Worm (Caenorhabditis elegans) whole organism, young adult: ENCODE results near the gene Y39B6A.30.

Experiments
- B0035.1 ChIP-seq: sonication (generic microtip); optimal IDR thresholded peaks from 2 replicates; lab custom pipeline; 2016; ENCODE audit warnings: missing genetic modification characterization, mild to moderate bottlenecking, missing compliant biosample characterization, missing genotype, missing genetic modification reagents
- D2030.7 ChIP-seq: fragments of 200-800 bp; sonication (Bioruptor generic); IDR thresholded peaks from 2 replicates; pipeline ENCODE4 v1.3.6; 2022; ENCODE audit warnings: missing genetic modification reagents, missing genetic modification characterization, missing compliant biosample characterization
- F22D6.2 ChIP-seq: sonication (generic microtip); optimal IDR thresholded peaks from 2 replicates; lab custom pipeline; 2016; ENCODE audit warnings: mild to moderate bottlenecking, missing genetic modification characterization, missing compliant biosample characterization
- F33H1.4 ChIP-seq: fragments of 200-800 bp; sonication (Bioruptor generic); IDR thresholded peaks from 2 replicates; pipeline ENCODE4 v1.3.6; 2022; ENCODE audit warnings: missing genetic modification reagents, missing genetic modification characterization, missing compliant biosample characterization
- F55B11.4 ChIP-seq: sonication (generic microtip); optimal IDR thresholded peaks from 2 replicates; lab custom pipeline; 2016; ENCODE audit warnings: missing compliant biosample characterization, missing genetic modification characterization, borderline replicate concordance; ENCODE audit not compliant: insufficient read depth
- F57C9.4 ChIP-seq: sonication (generic microtip); optimal IDR thresholded peaks from 2 replicates; lab custom pipeline; 2017; ENCODE audit warnings: mild to moderate bottlenecking, missing genetic modification characterization, missing compliant biosample characterization
- T07F8.4 ChIP-seq: sonication (generic microtip); optimal IDR thresholded peaks from 2 replicates; lab custom pipeline; 2016; ENCODE audit warnings: mild to moderate bottlenecking, missing genetic modification characterization, moderate library complexity, missing compliant biosample characterization
- Y67H2A.10 ChIP-seq: fragments of 200-800 bp; sonication (Bioruptor generic); conservative IDR thresholded peaks from 2 replicates; pipeline ENCODE4 v1.3.6; 2022; ENCODE audit warnings: missing genetic modification reagents, missing genetic modification characterization, missing compliant biosample characterization
- Y95B8A.8 ChIP-seq: fragments of 200-800 bp; sonication (Bioruptor generic); IDR thresholded peaks from 2 replicates; pipeline ENCODE4 v1.3.6; 2022; ENCODE audit warnings: missing genetic modification reagents, missing genetic modification characterization, missing compliant biosample characterization
- ZK185.1 ChIP-seq: sonication (generic microtip); optimal IDR thresholded peaks from 2 replicates; lab custom pipeline; 2016; ENCODE audit warnings: mild to moderate bottlenecking, missing genetic modification characterization, missing compliant biosample characterization; ENCODE audit not compliant: poor library complexity, severe bottlenecking
- atf-7 ChIP-seq: sonication (generic microtip); optimal IDR thresholded peaks from 2 replicates; lab custom pipeline; 2017; ENCODE audit warnings: mild to moderate bottlenecking, missing genetic modification characterization, missing compliant biosample characterization
- ceh-100 ChIP-seq: fragments of 200-800 bp; sonication (Bioruptor generic); IDR thresholded peaks from 2 replicates; pipeline ENCODE4 v1.3.6; 2022; ENCODE audit warnings: missing genetic modification reagents, missing genetic modification characterization, missing compliant biosample characterization
- ceh-40 ChIP-seq: fragments of 200-800 bp; sonication (Bioruptor generic); IDR thresholded peaks from 2 replicates; pipeline ENCODE4 v1.3.6; 2022; ENCODE audit warnings: missing genetic modification characterization, missing compliant biosample characterization
- ceh-58 ChIP-seq: fragments of 200-800 bp; sonication (Bioruptor generic); IDR thresholded peaks from 2 replicates; pipeline ENCODE4 v1.3.6; 2022; ENCODE audit warnings: missing genetic modification characterization, missing compliant biosample characterization
- chd-7 ChIP-seq: sonication (generic microtip); optimal IDR thresholded peaks from 2 replicates; lab custom pipeline; 2016; ENCODE audit warnings: mild to moderate bottlenecking, missing genetic modification characterization, moderate library complexity, missing compliant biosample characterization
- dox-1 ChIP-seq: fragments of 200-800 bp; sonication (Bioruptor generic); IDR thresholded peaks from 2 replicates; pipeline ENCODE4 v1.3.6; 2022; ENCODE audit warnings: missing genetic modification reagents, missing genetic modification characterization, missing compliant biosample characterization
- dpl-1 ChIP-seq: fragments of 150-350 bp; optimal IDR thresholded peaks from 2 replicates; lab custom pipeline; 2014; ENCODE audit warnings: missing biosample characterization, missing genetic modification reagents, missing genetic modification characterization
- efl-1 ChIP-seq: fragments of 150-350 bp; optimal IDR thresholded peaks from 2 replicates; lab custom pipeline; 2014; ENCODE audit warnings: missing biosample characterization, missing genetic modification reagents, missing genetic modification characterization
- egl-44 ChIP-seq: fragments of 200-800 bp; sonication (Bioruptor generic); IDR thresholded peaks from 2 replicates; pipeline ENCODE4 v1.3.6; 2022; ENCODE audit warnings: missing genetic modification reagents, missing genetic modification characterization, missing compliant biosample characterization
- ets-4 ChIP-seq: fragments of 200-800 bp; sonication (Bioruptor generic); optimal IDR thresholded peaks from 2 replicates; lab custom pipeline; 2018; ENCODE audit warnings: mild to moderate bottlenecking, missing genetic modification characterization, missing compliant biosample characterization
- him-1 ChIP-seq: sonication (generic microtip); optimal IDR thresholded peaks from 2 replicates; lab custom pipeline; 2016; ENCODE audit warnings: missing genotype, missing genetic modification reagents, missing genetic modification characterization, missing compliant biosample characterization
- hmg-1.2 ChIP-seq: fragments of 200-800 bp; sonication (Bioruptor generic); IDR thresholded peaks from 2 replicates; pipeline ENCODE4 v1.3.6; 2022; ENCODE audit warnings: missing genetic modification reagents, missing genetic modification characterization, missing compliant biosample characterization
- hrde-1 ChIP-seq: sonication (generic microtip); optimal IDR thresholded peaks from 2 replicates; lab custom pipeline; 2016; ENCODE audit warnings: missing genetic modification characterization, mild to moderate bottlenecking, missing compliant biosample characterization, moderate library complexity, missing genotype, missing genetic modification reagents, borderline replicate concordance
- lin-35 ChIP-seq, 3 experiments: fragments of 150-350 bp in 2 of 3; sonication (generic microtip) in 1 of 3; optimal IDR thresholded peaks; 2 replicates each; lab custom pipeline; 2014 to 2018; ENCODE audit warnings: missing biosample characterization in 3 of 3, missing genetic modification characterization in 3 of 3, missing genetic modification reagents in 3 of 3
- lsl-1 ChIP-seq: fragments of 200-800 bp; sonication (Bioruptor generic); optimal IDR thresholded peaks from 2 replicates; lab custom pipeline; 2018; ENCODE audit warnings: mild to moderate bottlenecking, missing genetic modification characterization, moderate library complexity, missing compliant biosample characterization
- madf-10 ChIP-seq: sonication (generic microtip); optimal IDR thresholded peaks from 2 replicates; lab custom pipeline; 2016; ENCODE audit warnings: mild to moderate bottlenecking, missing genetic modification characterization, missing compliant biosample characterization
- nfya-1 ChIP-seq: sonication (generic microtip); optimal IDR thresholded peaks from 2 replicates; lab custom pipeline; 2017; ENCODE audit warnings: antibody characterized with exemption, missing compliant biosample characterization, missing genetic modification characterization, borderline replicate concordance; ENCODE audit not compliant: insufficient read depth
- nfya-2 ChIP-seq: fragments of 200-800 bp; sonication (Bioruptor generic); IDR thresholded peaks from 2 replicates; pipeline ENCODE4 v1.3.6; 2022; ENCODE audit warnings: missing genetic modification reagents, missing genetic modification characterization, missing compliant biosample characterization
- rec-8 ChIP-seq, 2 experiments: sonication (generic microtip); optimal IDR thresholded peaks; 2 replicates each; lab custom pipeline; 2016; ENCODE audit warnings: mild to moderate bottlenecking in 2 of 2, missing genetic modification characterization in 2 of 2, missing genetic modification reagents in 2 of 2, missing genotype in 2 of 2, missing biosample characterization in 1 of 2, missing compliant biosample characterization in 1 of 2, moderate library complexity in 1 of 2
- rpc-1 ChIP-seq, 2 experiments: fragments of 150-350 bp in 1 of 2; sonication (generic microtip) in 1 of 2; optimal IDR thresholded peaks; 2 replicates each; lab custom pipeline; 2014 to 2018; ENCODE audit warnings: missing biosample characterization in 1 of 2, missing genetic modification characterization in 1 of 2, missing genetic modification reagents in 1 of 2, missing genotype in 1 of 2
- sdz-38 ChIP-seq: sonication (generic microtip); optimal IDR thresholded peaks from 2 replicates; lab custom pipeline; 2016; ENCODE audit warnings: missing genotype, missing genetic modification characterization, missing compliant biosample characterization
- sea-2 ChIP-seq: fragments of 200-800 bp; sonication (Bioruptor generic); IDR thresholded peaks from 2 replicates; pipeline ENCODE4 v1.3.6; 2022; ENCODE audit warnings: missing genetic modification characterization, missing compliant biosample characterization
- snpc-1.1 ChIP-seq: sonication (generic microtip); optimal IDR thresholded peaks from 2 replicates; lab custom pipeline; 2017; ENCODE audit warnings: missing genetic modification characterization, mild to moderate bottlenecking, missing compliant biosample characterization, antibody characterized with exemption, moderate library complexity, missing genotype, missing genetic modification reagents; ENCODE audit not compliant: insufficient read depth
- snpc-1.3 ChIP-seq: sonication (generic microtip); optimal IDR thresholded peaks from 2 replicates; lab custom pipeline; 2017; ENCODE audit warnings: missing genetic modification characterization, mild to moderate bottlenecking, missing compliant biosample characterization, antibody characterized with exemption, moderate library complexity, missing genotype, missing genetic modification reagents; ENCODE audit not compliant: insufficient read depth
- snpc-3.4 ChIP-seq: sonication (generic microtip); optimal IDR thresholded peaks from 2 replicates; lab custom pipeline; 2017; ENCODE audit warnings: missing genetic modification characterization, mild to moderate bottlenecking, missing compliant biosample characterization, antibody characterized with exemption, moderate library complexity, missing genotype, missing genetic modification reagents
- snpc-4 ChIP-seq, 5 experiments: fragments of 150-350 bp in 1 of 5; sonication (generic microtip) in 4 of 5; optimal IDR thresholded peaks; 2 replicates each; lab custom pipeline; 2014 to 2018; ENCODE audit warnings: missing genetic modification characterization in 5 of 5, missing biosample characterization in 3 of 5, antibody characterized with exemption in 2 of 5, mild to moderate bottlenecking in 2 of 5, missing compliant biosample characterization in 2 of 5, missing genotype in 2 of 5, moderate library complexity in 2 of 5, missing genetic modification reagents in 1 of 5
- somi-1 ChIP-seq: fragments of 200-800 bp; sonication (Bioruptor generic); optimal IDR thresholded peaks from 2 replicates; lab custom pipeline; 2018; ENCODE audit warnings: mild to moderate bottlenecking, missing genetic modification characterization, missing compliant biosample characterization
- unc-130 ChIP-seq: sonication (generic microtip); optimal IDR thresholded peaks from 2 replicates; lab custom pipeline; 2016; ENCODE audit warnings: missing genetic modification reagents, missing genetic modification characterization, missing compliant biosample characterization
- unc-62 ChIP-seq: fragments of 150-350 bp; optimal IDR thresholded peaks from 2 replicates; lab custom pipeline; 2014; ENCODE audit warnings: missing biosample characterization, missing genetic modification reagents, missing genetic modification characterization
- zim-3 ChIP-seq: sonication (generic microtip); optimal IDR thresholded peaks from 2 replicates; lab custom pipeline; 2017; ENCODE audit warnings: mild to moderate bottlenecking, missing genetic modification characterization, moderate library complexity, missing compliant biosample characterization
- ztf-18 ChIP-seq: sonication (generic microtip); optimal IDR thresholded peaks from 2 replicates; lab custom pipeline; 2016; ENCODE audit warnings: missing genotype, mild to moderate bottlenecking, missing genetic modification characterization, missing compliant biosample characterization
- ztf-22 ChIP-seq: fragments of 200-800 bp; sonication (Bioruptor generic); optimal IDR thresholded peaks from 2 replicates; lab custom pipeline; 2018; ENCODE audit warnings: mild to moderate bottlenecking, missing genetic modification characterization, moderate library complexity, missing compliant biosample characterization
- ztf-25 ChIP-seq: fragments of 200-800 bp; sonication (Bioruptor generic); IDR thresholded peaks from 2 replicates; pipeline ENCODE4 v1.3.6; 2022; ENCODE audit warnings: missing genetic modification reagents, missing genetic modification characterization, missing compliant biosample characterization
- ztf-26 ChIP-seq: sonication (generic microtip); optimal IDR thresholded peaks from 2 replicates; lab custom pipeline; 2017; ENCODE audit warnings: missing genetic modification characterization, missing compliant biosample characterization
- ztf-6 ChIP-seq: fragments of 200-800 bp; sonication (Bioruptor generic); IDR thresholded peaks from 2 replicates; pipeline ENCODE4 v1.3.6; 2022; ENCODE audit warnings: missing genetic modification reagents, missing genetic modification characterization, missing compliant biosample characterization

Y39B6A.30 gene

DNA sequence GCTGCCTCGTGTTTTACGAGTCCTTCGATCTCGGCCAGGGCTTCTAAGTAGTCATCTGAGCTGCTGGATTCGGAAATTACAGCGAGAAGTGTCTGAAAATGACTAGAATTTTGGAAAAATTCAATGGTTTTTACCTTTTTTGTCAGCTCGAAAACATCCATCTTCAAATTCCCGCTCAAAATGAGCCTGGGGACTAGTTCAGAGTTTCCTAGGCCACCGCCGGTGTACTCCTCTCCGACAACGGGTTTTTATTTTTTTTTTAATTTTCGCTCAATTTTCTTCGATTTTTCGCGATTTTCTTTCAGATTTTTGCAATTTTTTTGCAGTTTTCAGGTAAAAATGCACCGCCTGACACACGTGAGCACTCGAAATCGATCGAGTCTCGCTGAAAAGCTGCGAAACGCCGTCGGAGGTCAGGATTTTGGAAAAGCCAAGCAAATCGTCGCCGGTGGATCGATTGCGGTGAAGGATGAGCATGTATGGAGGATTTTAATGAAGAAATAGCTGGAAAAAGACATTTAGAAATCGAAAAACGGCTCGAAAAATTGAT, 33.3 kb upstream of the Y39B6A.30 start, which contains the start of the genes mrps-35 and sws-1 (continued):
- TF ChIP-seq dpl-1 (GFP tag; lab: Kevin White, UChicago) (peak; percentile 59), ZK185.1 (tag; lab: Kevin White, UChicago) (peak; percentile 85), unc-62 (GFP tag; lab: Kevin White, UChicago) (no peak), dox-1 (GFP tag; lab: Robert Waterston, UW) (peak; percentile 78), F55B11.4 (no peak), nfya-2 (GFP tag; lab: Robert Waterston, UW) (no peak), snpc-4 (GFP tag; optimal IDR thresholded peaks at IDR 0.05; lab: Kevin White, UChicago) (no peak), snpc-4 (tag; optimal IDR thresholded peaks at IDR 0.05; lab: Kevin White, UChicago) (peak in 3 of 4 experiments; percentile 4 to 39 (median 19)), lsl-1 (peak; percentile 43), madf-10 (tag; lab: Kevin White, UChicago) (peak; percentile 37), ceh-40 (GFP tag; lab: Robert Waterston, UW) (peak; percentile 61; the same call in 1 of the 2 replicates), B0035.1 (no peak), nfya-1 (tag; lab: Kevin White, UChicago) (no peak), ztf-25 (GFP tag; lab: Robert Waterston, UW) (no peak), efl-1 (GFP tag; lab: Kevin White, UChicago) (peak; percentile 60), ztf-6 (GFP tag; lab: Robert Waterston, UW) (no peak), F33H1.4 (GFP tag; lab: Robert Waterston, UW) (peak; percentile 41; the same call in 1 of the 2 replicates), hmg-1.2 (GFP tag; lab: Robert Waterston, UW) (0 out of 2 replicates have a peak, but pooled peaks have one; percentile 19), ceh-58 (GFP tag; lab: Robert Waterston, UW) (no peak), somi-1 (GFP tag; lab: Kevin White, UChicago) (no peak), F57C9.4 (peak; percentile 37), sea-2 (GFP tag; lab: Robert Waterston, UW) (0 out of 2 replicates have a peak, but pooled peaks have one; percentile 16), ceh-100 (GFP tag; lab: Robert Waterston, UW) (peak; percentile 27; the same call in 1 of the 2 replicates), him-1 (tag; lab: Kevin White, UChicago) (peak; percentile 21), ztf-22 (GFP tag; lab: Kevin White, UChicago) (no peak), atf-7 (tag; lab: Kevin White, UChicago) (peak; percentile 23), snpc-1.1 (tag; lab: Kevin White, UChicago) (no peak), rec-8 (tag; optimal IDR thresholded peaks at IDR 0.05; lab: Kevin White, UChicago) (peak; percentile 11 to 71), rpc-1 (optimal IDR thresholded peaks at IDR 0.05; lab: Kevin White, UChicago) (no peak), rpc-1 (tag; optimal IDR thresholded peaks at IDR 0.05; lab: Kevin White, UChicago) (no peak), egl-44 (GFP tag; lab: Robert Waterston, UW) (no peak), D2030.7 (GFP tag; lab: Robert Waterston, UW) (peak; percentile 68), ztf-18 (peak; percentile 63), ztf-26 (no peak), sdz-38 (no peak), ets-4 (no peak), snpc-1.3 (peak; percentile 25), hrde-1 (peak; percentile 3), T07F8.4 (tag; lab: Kevin White, UChicago) (no peak), unc-130 (GFP tag; lab: Kevin White, UChicago) (peak; percentile 58), F22D6.2 (tag; lab: Kevin White, UChicago) (peak; percentile 27), zim-3 (tag; lab: Kevin White, UChicago) (no peak), chd-7 (no peak), Y95B8A.8 (0 out of 2 replicates have a peak, but pooled peaks have one; percentile 33), Y67H2A.10 (GFP tag; lab: Robert Waterston, UW) (no peak; the same call in 1 of the 2 replicates), snpc-3.4 (peak; percentile 28), lin-35 (GFP tag; optimal IDR thresholded peaks at IDR 0.05; lab: Kevin White, UChicago) (peak in 2 of 3 experiments; percentile 25 to 72)
